Fruit fly (Drosophila melanogaster) whole organism: ENCODE results near the gene Cpr66Cb.

Source experiments
- EcR ChIP-seq, 2 experiments: fragments of >200 bp; optimal IDR thresholded peaks; 2 replicates each; lab custom pipeline; 2017; ENCODE audit warnings: missing biosample characterization in 2 of 2, missing genetic modification characterization in 2 of 2, missing genetic modification reagents in 2 of 2
- pan ChIP-seq: fragments of >200 bp; optimal IDR thresholded peaks from 2 replicates; lab custom pipeline; 2017
- psq ChIP-seq: fragments of >200 bp; optimal IDR thresholded peaks from 2 replicates; lab custom pipeline; 2017

dm6 chr3L:8360643-8361110, 24.2 kb downstream of the Cpr66Cb start, which contains the start of gene Idh:
- TF ChIP-seq psq (lab: Kevin White, UChicago): no peak
- TF ChIP-seq pan (lab: Kevin White, UChicago): no peak
- TF ChIP-seq EcR (GFP tag; optimal IDR thresholded peaks at IDR 0.05; lab: Kevin White, UChicago): no peak
